Worm (Caenorhabditis elegans) whole organism, L2 larva: Measurements from ENCODE around the gene srxa-13.

Experiments
- blmp-1 ChIP-seq: sonication (generic microtip); optimal IDR thresholded peaks from 2 replicates; lab custom pipeline; 2017; ENCODE audit warnings: missing genetic modification characterization, mild to moderate bottlenecking, missing compliant biosample characterization, antibody characterized with exemption, moderate library complexity; ENCODE audit not compliant: insufficient read depth
- fos-1 ChIP-seq: fragments of 150-350 bp; optimal IDR thresholded peaks from 2 replicates; lab custom pipeline; 2014; ENCODE audit warnings: missing biosample characterization, missing genetic modification characterization
- lin-11 ChIP-seq: fragments of 150-350 bp; sonication (generic microtip); optimal IDR thresholded peaks from 2 replicates; lab custom pipeline; 2014; ENCODE audit warnings: missing biosample characterization, missing genetic modification characterization, inconsistent platforms, mixed read lengths
- mab-5 ChIP-seq: fragments of 150-350 bp; optimal IDR thresholded peaks from 2 replicates; lab custom pipeline; 2014; ENCODE audit warnings: missing biosample characterization, missing genetic modification characterization
- nhr-12 ChIP-seq: fragments of 150-350 bp; optimal IDR thresholded peaks from 2 replicates; lab custom pipeline; 2014; ENCODE audit warnings: missing biosample characterization, missing genetic modification characterization
- nhr-237 ChIP-seq: fragments of 150-350 bp; optimal IDR thresholded peaks from 2 replicates; lab custom pipeline; 2014; ENCODE audit warnings: missing biosample characterization, missing genetic modification characterization
- nhr-25 ChIP-seq: fragments of 150-350 bp; sonication (generic microtip); optimal IDR thresholded peaks from 3 replicates; lab custom pipeline; 2014; ENCODE audit warnings: missing biosample characterization, missing genetic modification characterization
- sma-3 ChIP-seq: sonication (generic microtip); optimal IDR thresholded peaks from 2 replicates; lab custom pipeline; 2016; ENCODE audit warnings: missing genetic modification reagents, missing genetic modification characterization, missing compliant biosample characterization
- unc-39 ChIP-seq: fragments of 150-350 bp; optimal IDR thresholded peaks from 2 replicates; lab custom pipeline; 2014; ENCODE audit warnings: missing biosample characterization, missing genetic modification characterization
- unc-62 ChIP-seq: fragments of 150-350 bp; optimal IDR thresholded peaks from 2 replicates; lab custom pipeline; 2014; ENCODE audit warnings: missing biosample characterization, missing genetic modification reagents, missing genetic modification characterization

DNA sequence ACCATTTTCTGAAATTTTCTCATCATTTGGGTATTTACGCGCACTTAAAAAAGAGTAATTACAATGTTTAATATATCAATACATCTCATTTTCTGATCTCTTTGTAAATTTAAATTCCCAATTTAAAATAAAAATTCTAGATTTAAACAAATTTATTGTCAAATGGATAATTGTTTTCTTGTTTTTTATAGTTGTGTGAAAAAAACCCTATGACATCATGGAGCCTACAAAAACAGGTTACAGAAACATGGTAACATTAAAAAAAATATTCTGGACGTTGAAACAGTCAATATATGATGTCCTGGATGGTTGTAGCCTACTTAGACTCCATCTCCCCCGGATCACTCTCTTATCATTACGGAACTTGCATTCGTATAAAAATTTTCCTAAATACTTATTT lies 40.1 kb upstream of the srxa-13 start, which contains the start of gene spp-12:
- TF ChIP-seq unc-62 (GFP tag; lab: Kevin White, UChicago), result no peak
- TF ChIP-seq fos-1 (tag; lab: Kevin White, UChicago), result no peak
- no peak for TF ChIP-seq nhr-25
- no peak for TF ChIP-seq nhr-12 (tag; lab: Kevin White, UChicago)
- no peak for TF ChIP-seq sma-3 (GFP tag; lab: Kevin White, UChicago)
- no peak for TF ChIP-seq nhr-237 (tag; lab: Kevin White, UChicago)
- TF ChIP-seq mab-5 (tag; lab: Kevin White, UChicago), result no peak
- no peak for TF ChIP-seq lin-11 (tag; lab: Kevin White, UChicago)
- no peak for TF ChIP-seq unc-39
- no peak for TF ChIP-seq blmp-1 (tag; lab: Kevin White, UChicago)
